Fruit fly (Drosophila melanogaster): Measurements from ENCODE around the gene CG13843.

- no peak for TF ChIP-seq Clk (GFP tag; optimal IDR thresholded peaks at IDR 0.05)
- peak; percentile 98 for TF ChIP-seq cic (GFP tag; optimal IDR thresholded peaks at IDR 0.05)
- no peak for TF ChIP-seq CG33017 (tag; optimal IDR thresholded peaks at IDR 0.05)
- no peak for TF ChIP-seq bab1 (GFP tag; optimal IDR thresholded peaks at IDR 0.05)
- no peak for TF ChIP-seq CG1620 (GFP tag; optimal IDR thresholded peaks at IDR 0.05)
- TF ChIP-seq CG7045 (GFP tag; optimal IDR thresholded peaks at IDR 0.05) = peak; percentile 64
- peak; percentile 98 for TF ChIP-seq kay (GFP tag; ENCODE audit: borderline replicate concordance)
- no peak for TF ChIP-seq CG5204 (GFP tag; optimal IDR thresholded peaks at IDR 0.05)
- peak; percentile 75 for TF ChIP-seq CG12768 (GFP tag; optimal IDR thresholded peaks at IDR 0.05)
- TF ChIP-seq ovo (GFP tag; optimal IDR thresholded peaks at IDR 0.05) = no peak
- peak; percentile 51 for TF ChIP-seq CG11617 (GFP tag; optimal IDR thresholded peaks at IDR 0.05)
Observed at dm6 chr3R:22626842-22627392, 17.6 kb downstream of the CG13843 start.
